Worm (Caenorhabditis elegans) whole organism, mixed stage, embryonic: Measurements from ENCODE around the gene frm-5.1.

Experiments
- M03D4.4 ChIP-seq: sonication (generic microtip); optimal IDR thresholded peaks from 2 replicates; lab custom pipeline; 2017; ENCODE audit warnings: mild to moderate bottlenecking, missing genetic modification characterization, missing compliant biosample characterization
- ceh-43 ChIP-seq: fragments of 200-800 bp; sonication (Bioruptor generic); optimal IDR thresholded peaks from 2 replicates; lab custom pipeline; 2018; ENCODE audit warnings: mild to moderate bottlenecking, missing genetic modification characterization, moderate library complexity, missing compliant biosample characterization
- drap-1 ChIP-seq: fragments of 200-800 bp; sonication (Bioruptor generic); optimal IDR thresholded peaks from 3 replicates; lab custom pipeline; 2018; ENCODE audit warnings: mild to moderate bottlenecking, missing genetic modification characterization, missing compliant biosample characterization
- elt-3 ChIP-seq: fragments of 150-350 bp; optimal IDR thresholded peaks from 2 replicates; lab custom pipeline; 2014; ENCODE audit warnings: missing biosample characterization, missing genetic modification characterization
- lin-13 ChIP-seq: fragments of 150-350 bp; optimal IDR thresholded peaks from 2 replicates; lab custom pipeline; 2014; ENCODE audit warnings: missing biosample characterization, missing genetic modification characterization
- nhr-12 ChIP-seq: fragments of 150-350 bp; optimal IDR thresholded peaks from 2 replicates; lab custom pipeline; 2014; ENCODE audit warnings: missing biosample characterization, missing genetic modification characterization
- nhr-2 ChIP-seq: fragments of 150-350 bp; optimal IDR thresholded peaks from 2 replicates; lab custom pipeline; 2014; ENCODE audit warnings: missing biosample characterization, missing genetic modification characterization
- nhr-28 ChIP-seq: fragments of 150-350 bp; optimal IDR thresholded peaks from 2 replicates; lab custom pipeline; 2014; ENCODE audit warnings: missing biosample characterization, missing genetic modification characterization
- pha-4 ChIP-seq: fragments of 150-350 bp; optimal IDR thresholded peaks from 2 replicates; lab custom pipeline; 2018; ENCODE audit warnings: missing biosample characterization, missing genetic modification reagents, missing genetic modification characterization
- snpc-4 ChIP-seq: fragments of 150-350 bp; optimal IDR thresholded peaks from 2 replicates; lab custom pipeline; 2014; ENCODE audit warnings: missing biosample characterization, missing genetic modification characterization
- ztf-11 ChIP-seq: fragments of 150-350 bp; optimal IDR thresholded peaks from 2 replicates; lab custom pipeline; 2014; ENCODE audit warnings: missing biosample characterization, missing genetic modification characterization

DNA sequence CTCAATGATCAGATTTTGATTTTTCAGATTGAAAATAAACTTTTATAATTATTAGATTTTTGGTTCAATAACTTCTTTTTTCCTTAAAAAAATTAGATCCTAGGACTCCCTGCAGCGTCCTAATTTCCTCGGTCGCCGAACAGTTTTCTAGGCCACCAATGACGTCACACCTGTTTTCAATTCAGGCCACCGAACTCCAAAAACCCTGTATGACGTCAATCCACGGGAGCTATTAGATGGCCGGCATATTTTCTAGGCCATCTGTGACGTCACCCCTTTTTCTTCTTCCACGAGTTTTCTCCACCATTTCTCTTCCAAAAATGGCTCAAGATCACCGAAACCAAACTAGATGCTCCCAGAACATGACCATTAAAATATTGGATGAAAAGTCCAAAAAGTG, 22.6 kb upstream of the frm-5.1 start:
- no peak for TF ChIP-seq lin-13 (tag; lab: Kevin White, UChicago)
- no peak for TF ChIP-seq nhr-2 (tag; lab: Kevin White, UChicago)
- TF ChIP-seq pha-4 (tag; lab: Kevin White, UChicago), result no peak
- no peak for TF ChIP-seq nhr-12 (tag; lab: Kevin White, UChicago)
- TF ChIP-seq snpc-4 (tag; lab: Kevin White, UChicago), result no peak
- TF ChIP-seq ztf-11, result no peak
- TF ChIP-seq ceh-43, result no peak
- no peak for TF ChIP-seq nhr-28 (tag; lab: Kevin White, UChicago)
- no peak for TF ChIP-seq elt-3 (tag; lab: Kevin White, UChicago)
- no peak for TF ChIP-seq M03D4.4 (tag; lab: Kevin White, UChicago)
- TF ChIP-seq drap-1 (GFP tag; lab: Kevin White, UChicago), result no peak
